Fruit fly (Drosophila melanogaster) whole organism, adult: ENCODE measurements around the gene LSm3.
A peak's percentile ranks its signal among the peaks of the same experiment; 100 is the strongest.

ENCODE experiments used
- CG11617 ChIP-seq: fragments of 200-800 bp; sonication (Bioruptor generic); optimal IDR thresholded peaks from 2 replicates; lab custom pipeline; 2017; ENCODE audit warnings: mild to moderate bottlenecking, missing biosample characterization, missing genetic modification reagents, missing genetic modification characterization
- CG12768 ChIP-seq: fragments of 200-800 bp; sonication (Bioruptor generic); optimal IDR thresholded peaks from 2 replicates; lab custom pipeline; 2017; ENCODE audit warnings: missing biosample characterization, missing genetic modification characterization, mild to moderate bottlenecking, moderate library complexity, missing genetic modification reagents
- CG14711 ChIP-seq: fragments of 200-800 bp; sonication (Bioruptor generic); optimal IDR thresholded peaks from 2 replicates; lab custom pipeline; 2018; ENCODE audit warnings: missing biosample characterization, mild to moderate bottlenecking, missing genetic modification characterization, moderate library complexity
- CG1620 ChIP-seq: fragments of 200-800 bp; sonication (Bioruptor generic); optimal IDR thresholded peaks from 2 replicates; lab custom pipeline; 2016; ENCODE audit warnings: missing biosample characterization, missing genetic modification characterization
- CG33017 ChIP-seq: fragments of 200-800 bp; sonication (Bioruptor generic); optimal IDR thresholded peaks from 2 replicates; lab custom pipeline; 2018; ENCODE audit warnings: missing biosample characterization, mild to moderate bottlenecking, missing genetic modification characterization, moderate library complexity
- CG5204 ChIP-seq: fragments of 200-800 bp; sonication (Bioruptor generic); optimal IDR thresholded peaks from 2 replicates; lab custom pipeline; 2016; ENCODE audit warnings: missing biosample characterization, missing genetic modification characterization
- CG7045 ChIP-seq: fragments of 200-800 bp; sonication (Bioruptor generic); optimal IDR thresholded peaks from 2 replicates; lab custom pipeline; 2017; ENCODE audit warnings: missing biosample characterization, mild to moderate bottlenecking, missing genetic modification characterization
- CG7101 ChIP-seq: fragments of 200-800 bp; sonication (Bioruptor generic); optimal IDR thresholded peaks from 2 replicates; lab custom pipeline; 2018; ENCODE audit warnings: missing biosample characterization, mild to moderate bottlenecking, missing genetic modification characterization, moderate library complexity
- Clk ChIP-seq: fragments of 200-800 bp; sonication (Bioruptor generic); optimal IDR thresholded peaks from 2 replicates; lab custom pipeline; 2017; ENCODE audit warnings: missing biosample characterization, missing genetic modification characterization
- Crg-1 ChIP-seq: fragments of 200-800 bp; sonication (Bioruptor generic); optimal IDR thresholded peaks from 2 replicates; lab custom pipeline; 2016; ENCODE audit warnings: missing biosample characterization, missing genetic modification characterization
- Hr96 ChIP-seq: fragments of 200-800 bp; sonication (Bioruptor generic); optimal IDR thresholded peaks from 2 replicates; lab custom pipeline; 2016; ENCODE audit warnings: missing biosample characterization, missing genetic modification characterization
- Mnt ChIP-seq: fragments of 200-800 bp; sonication (Bioruptor generic); optimal IDR thresholded peaks from 2 replicates; lab custom pipeline; 2016; ENCODE audit warnings: missing biosample characterization, mild to moderate bottlenecking, missing genetic modification characterization
- bab1 ChIP-seq: fragments of 200-800 bp; sonication (Bioruptor generic); optimal IDR thresholded peaks from 3 replicates; lab custom pipeline; 2019; ENCODE audit warnings: missing biosample characterization, mild to moderate bottlenecking, missing genetic modification characterization, moderate library complexity
- cic ChIP-seq: fragments of 200-800 bp; sonication (Bioruptor generic); optimal IDR thresholded peaks from 2 replicates; lab custom pipeline; 2017; ENCODE audit warnings: missing biosample characterization, mild to moderate bottlenecking, missing genetic modification characterization, moderate library complexity
- cnc ChIP-seq, 2 experiments: fragments of >200 bp; optimal IDR thresholded peaks; 2 replicates each; lab custom pipeline; 2017
- kay ChIP-seq: fragments of 200-800 bp; sonication (Bioruptor generic); peaks from one replicate; lab custom pipeline; 2016; ENCODE audit warnings: missing biosample characterization, missing genetic modification characterization, borderline replicate concordance
- ovo ChIP-seq: fragments of 200-800 bp; sonication (Bioruptor generic); optimal IDR thresholded peaks from 2 replicates; lab custom pipeline; 2016; ENCODE audit warnings: missing biosample characterization, missing genetic modification characterization
- pad ChIP-seq: fragments of 200-800 bp; sonication (Bioruptor generic); optimal IDR thresholded peaks from 3 replicates; lab custom pipeline; 2017; ENCODE audit warnings: missing biosample characterization, missing genetic modification characterization, mild to moderate bottlenecking, moderate library complexity, missing genetic modification reagents
- tj ChIP-seq: fragments of 200-800 bp; sonication (Bioruptor generic); optimal IDR thresholded peaks from 3 replicates; lab custom pipeline; 2017; ENCODE audit warnings: missing biosample characterization, mild to moderate bottlenecking, missing genetic modification characterization, moderate library complexity
- toe ChIP-seq: fragments of 200-800 bp; sonication (Bioruptor generic); optimal IDR thresholded peaks from 2 replicates; lab custom pipeline; 2016; ENCODE audit warnings: missing biosample characterization, missing genetic modification characterization

Gene LSm3

dm6 chr3R:24031825-24032523 is 35.9 kb downstream of the LSm3 start, which contains the start of the genes KrT95D and Mettl3:
TSS of gene KrT95D (minus strand) at chr3R:24031827.
TSS of gene Mettl3 (plus strand) at chr3R:24032157.
- TF ChIP-seq tj (GFP tag; lab: Kevin White, UChicago) (no peak), Crg-1 (GFP tag; lab: Kevin White, UChicago) (peak; percentile 36), cic (GFP tag; lab: Kevin White, UChicago) (no peak), CG7045 (GFP tag; lab: Kevin White, UChicago) (no peak), CG14711 (tag; lab: Kevin White, UChicago) (no peak), pad (GFP tag; lab: Kevin White, UChicago) (no peak), CG33017 (tag; lab: Kevin White, UChicago) (no peak), CG12768 (GFP tag; lab: Kevin White, UChicago) (no peak), ovo (GFP tag; lab: Kevin White, UChicago) (no peak), toe (GFP tag; lab: Kevin White, UChicago) (no peak), CG11617 (GFP tag; lab: Kevin White, UChicago) (peak; percentile 39), CG1620 (GFP tag; lab: Kevin White, UChicago) (peak; percentile 23), Clk (GFP tag; lab: Kevin White, UChicago) (no peak), Mnt (GFP tag; lab: Kevin White, UChicago) (no peak), cnc (optimal IDR thresholded peaks at IDR 0.05; lab: Kevin White, UChicago) (no peak), bab1 (GFP tag; lab: Kevin White, UChicago) (no peak), CG5204 (no peak), Hr96 (GFP tag; lab: Kevin White, UChicago) (peak; percentile 35)

DNA sequence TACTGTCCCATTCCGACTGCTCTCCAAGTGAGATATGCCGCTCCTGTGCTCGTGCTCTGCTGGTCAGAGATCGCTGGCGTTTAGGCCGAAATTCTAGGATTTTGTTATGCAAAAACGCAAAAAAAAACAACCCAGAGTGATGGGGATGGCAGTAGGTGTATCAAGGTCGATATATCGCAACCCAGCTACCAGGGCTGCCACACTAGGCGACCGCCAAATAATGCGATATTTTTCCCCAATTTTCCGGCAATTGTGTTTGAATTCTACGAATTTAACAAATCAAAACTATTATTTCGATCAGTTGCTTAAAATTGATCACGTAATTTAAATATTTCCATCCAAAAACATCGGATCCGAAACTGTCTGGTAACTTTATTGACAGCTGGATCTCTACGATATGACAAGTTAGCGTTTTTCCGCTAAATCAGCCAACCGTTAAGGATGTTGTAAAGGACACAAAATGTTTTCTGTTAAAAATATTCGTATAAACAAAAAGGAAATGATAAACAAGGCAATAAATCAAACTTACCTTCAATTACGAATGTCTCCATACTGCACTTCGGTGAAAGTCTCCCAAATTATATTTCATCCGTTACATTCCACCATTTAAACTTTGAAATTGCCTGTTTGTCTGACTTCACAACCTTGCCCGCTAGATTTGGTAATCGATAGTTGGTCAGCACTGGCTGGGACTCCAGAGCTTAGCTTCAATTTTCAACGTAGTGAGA is 41.6 kb downstream of the LSm3 start, which contains the start of gene spas:
TSS of gene spas (plus strand) at position 678 of the 728 bp plus-strand sequence.
- TF ChIP-seq CG7101 (tag; lab: Kevin White, UChicago) (peak; percentile 60), Crg-1 (GFP tag; lab: Kevin White, UChicago) (peak; percentile 52), Hr96 (GFP tag; lab: Kevin White, UChicago) (peak; percentile 90), CG33017 (tag; lab: Kevin White, UChicago) (peak; percentile 58), CG5204 (no peak), CG14711 (tag; lab: Kevin White, UChicago) (peak; percentile 80), ovo (GFP tag; lab: Kevin White, UChicago) (peak; percentile 63), kay (GFP tag; lab: Kevin White, UChicago) (no peak), bab1 (GFP tag; lab: Kevin White, UChicago) (peak; percentile 76), cnc (optimal IDR thresholded peaks at IDR 0.05; lab: Kevin White, UChicago) (no peak), Mnt (GFP tag; lab: Kevin White, UChicago) (peak; percentile 72), CG11617 (GFP tag; lab: Kevin White, UChicago) (peak; percentile 81), tj (GFP tag; lab: Kevin White, UChicago) (peak; percentile 73), CG12768 (GFP tag; lab: Kevin White, UChicago) (peak; percentile 64), Clk (GFP tag; lab: Kevin White, UChicago) (peak; percentile 50), pad (GFP tag; lab: Kevin White, UChicago) (peak; percentile 47), toe (GFP tag; lab: Kevin White, UChicago) (no peak), CG1620 (GFP tag; lab: Kevin White, UChicago) (peak; percentile 64), cic (GFP tag; lab: Kevin White, UChicago) (no peak), CG7045 (GFP tag; lab: Kevin White, UChicago) (peak; percentile 73)

DNA sequence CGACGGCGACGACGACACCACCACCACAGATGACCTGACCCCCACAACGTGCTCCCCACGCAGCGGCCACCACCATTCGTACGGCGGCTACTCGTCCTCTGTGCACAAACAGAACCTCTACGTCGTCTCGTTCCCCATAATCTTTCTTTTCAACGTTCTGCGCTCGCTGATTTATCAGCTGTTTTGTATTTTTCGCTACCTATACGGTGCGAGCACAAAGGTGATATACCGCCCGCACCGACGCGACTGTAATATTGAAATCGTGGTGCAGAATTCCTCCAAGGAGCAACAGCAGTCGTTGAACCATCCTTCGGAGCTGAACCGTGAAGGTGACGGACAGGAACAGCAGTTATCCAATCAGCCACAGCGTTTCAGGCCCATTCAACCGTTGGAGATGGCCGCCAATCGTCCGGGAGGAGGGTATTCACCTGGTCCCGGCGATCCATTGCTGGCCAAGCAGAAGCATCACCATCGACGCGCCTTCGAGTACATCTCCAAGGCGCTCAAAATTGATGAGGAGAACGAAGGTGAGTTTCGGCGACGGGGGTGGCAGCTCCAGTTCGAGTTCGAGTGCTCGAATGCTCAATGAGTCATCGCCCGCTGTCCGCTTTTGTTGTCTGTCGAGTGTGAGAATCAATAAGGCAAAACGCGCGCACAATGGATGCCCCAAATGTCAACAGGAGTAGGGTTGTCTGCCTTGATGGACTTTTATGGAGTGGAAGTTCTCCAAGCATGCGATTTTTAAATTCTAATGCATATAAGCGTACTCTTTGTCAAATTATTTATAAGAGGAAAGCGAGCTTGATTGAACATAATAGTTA is 42.9 kb downstream of the LSm3 start, which contains the start of gene Miro:
TSS of gene Miro (minus strand) at position 112 of the 821 bp plus-strand sequence.
- no peak for TF ChIP-seq Clk (GFP tag; lab: Kevin White, UChicago)
- peak; percentile 33 for TF ChIP-seq ovo (GFP tag; lab: Kevin White, UChicago)
- TF ChIP-seq CG7045 (GFP tag; lab: Kevin White, UChicago), result no peak
- no peak for TF ChIP-seq CG12768 (GFP tag; lab: Kevin White, UChicago)
- peak; percentile 70 for TF ChIP-seq Crg-1 (GFP tag; lab: Kevin White, UChicago)
- no peak for TF ChIP-seq CG7101 (tag; lab: Kevin White, UChicago)
- peak; percentile 63 for TF ChIP-seq Mnt (GFP tag; lab: Kevin White, UChicago)
- TF ChIP-seq CG11617 (GFP tag; lab: Kevin White, UChicago), result no peak
- no peak for TF ChIP-seq cic (GFP tag; lab: Kevin White, UChicago)
- TF ChIP-seq toe (GFP tag; lab: Kevin White, UChicago), result no peak
- TF ChIP-seq cnc (optimal IDR thresholded peaks at IDR 0.05; lab: Kevin White, UChicago), result no peak
- TF ChIP-seq pad (GFP tag; lab: Kevin White, UChicago), result no peak
- no peak for TF ChIP-seq CG5204
- TF ChIP-seq CG1620 (GFP tag; lab: Kevin White, UChicago), result peak; percentile 6
